Fruit fly (Drosophila melanogaster) S2 (cell line): ENCODE measurements around the gene CG31268.
"Not testable (repeated sequence)": the region's sequence is repeated elsewhere in the genome, so short reads cannot be mapped to it uniquely, and the experiment has no call there.

Source experiments
- CG8478 ChIP-seq: fragments of >200 bp; optimal IDR thresholded peaks from 2 replicates; lab custom pipeline; 2018
- CTCF ChIP-seq, 2 experiments: fragments of >200 bp; optimal IDR thresholded peaks; 2 replicates each; lab custom pipeline; 2018

DNA sequence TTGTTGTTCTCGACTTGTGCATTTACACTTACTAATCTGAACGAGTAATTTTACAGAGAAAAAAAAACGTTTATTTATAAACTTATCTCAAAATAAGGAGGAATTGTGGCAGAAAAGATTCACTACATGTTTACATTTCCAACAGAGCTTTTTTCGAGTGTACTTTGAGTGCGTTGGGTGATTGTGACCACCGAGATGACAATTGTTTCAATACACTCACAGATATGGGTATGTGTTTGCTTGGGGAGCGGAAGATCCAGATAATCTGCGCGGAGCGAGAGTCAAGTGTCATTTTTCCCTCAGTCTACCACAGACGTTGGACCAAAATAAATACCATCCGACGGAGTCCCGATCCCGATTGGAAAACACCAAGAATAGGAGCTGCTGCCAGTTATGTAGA lies 43.1 kb upstream of the CG31268 start, which contains the start of gene MESK4:
- not testable (repeated sequence) for TF ChIP-seq CG8478 (lab: Kevin White, UChicago); CTCF (optimal IDR thresholded peaks at IDR 0.05; lab: Kevin White, UChicago)
